Worm (Caenorhabditis elegans): ENCODE measurements around the gene glo-3.
A peak's percentile ranks its signal among the peaks of the same experiment; 100 is the strongest.

The glo-3 gene

DNA sequence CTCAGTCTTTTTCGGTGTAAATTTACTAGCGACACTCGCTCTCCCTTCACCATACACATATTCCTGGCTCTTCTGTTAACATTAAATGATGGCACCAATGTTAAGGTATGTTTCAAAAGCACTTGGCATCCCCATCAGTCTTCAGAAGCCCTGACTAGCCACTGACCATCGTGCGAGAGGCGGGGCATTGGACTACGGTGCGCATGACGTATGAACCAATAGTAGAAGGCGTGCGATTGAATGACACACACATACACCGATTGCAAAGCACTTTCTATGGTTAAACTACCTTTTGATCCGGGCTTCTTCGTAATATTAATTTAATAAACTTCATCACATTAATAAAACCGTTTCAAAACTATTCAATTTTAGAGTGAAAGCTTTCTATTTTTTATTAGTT lies 28.3 kb upstream of the glo-3 start:
- no peak for TF ChIP-seq ztf-4 (tag; optimal IDR thresholded peaks at IDR 0.05)
- peak in 1 of 2 experiments; percentile 42 for TF ChIP-seq lsy-2 (tag; optimal IDR thresholded peaks at IDR 0.05)
- no peak for TF ChIP-seq nhr-237 (tag; optimal IDR thresholded peaks at IDR 0.05)
- no peak for TF ChIP-seq nhr-21 (tag; optimal IDR thresholded peaks at IDR 0.05)
- no peak for TF ChIP-seq nhr-23 (tag; optimal IDR thresholded peaks at IDR 0.05)

DNA sequence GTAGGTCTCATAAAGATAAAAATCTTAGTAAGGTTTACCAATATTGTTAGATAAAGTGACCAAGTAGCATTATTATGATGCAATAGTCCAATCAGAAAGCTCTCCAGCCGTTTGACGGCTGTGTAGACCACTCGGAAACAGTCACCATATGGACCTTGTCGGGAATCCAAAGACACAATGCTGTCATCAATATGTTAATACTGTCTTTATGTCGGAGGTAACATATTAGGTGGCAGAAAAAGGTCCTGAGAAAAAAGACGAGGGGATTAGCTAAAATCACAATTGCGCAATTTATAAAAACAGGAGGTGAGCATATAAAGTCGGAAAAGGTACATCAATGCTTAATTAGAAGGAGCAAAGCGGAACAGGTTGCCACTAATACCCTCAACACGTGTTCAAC lies 25.5 kb upstream of the glo-3 start:
- TF ChIP-seq nhr-6 (tag; optimal IDR thresholded peaks at IDR 0.05) (no peak), nhr-77 (tag; optimal IDR thresholded peaks at IDR 0.05) (no peak), gmeb-1 (tag; optimal IDR thresholded peaks at IDR 0.05) (no peak), lin-13 (GFP tag; optimal IDR thresholded peaks at IDR 0.05) (no peak), nhr-21 (tag; optimal IDR thresholded peaks at IDR 0.05) (no peak), nhr-25 (tag; optimal IDR thresholded peaks at IDR 0.05) (no peak)

DNA sequence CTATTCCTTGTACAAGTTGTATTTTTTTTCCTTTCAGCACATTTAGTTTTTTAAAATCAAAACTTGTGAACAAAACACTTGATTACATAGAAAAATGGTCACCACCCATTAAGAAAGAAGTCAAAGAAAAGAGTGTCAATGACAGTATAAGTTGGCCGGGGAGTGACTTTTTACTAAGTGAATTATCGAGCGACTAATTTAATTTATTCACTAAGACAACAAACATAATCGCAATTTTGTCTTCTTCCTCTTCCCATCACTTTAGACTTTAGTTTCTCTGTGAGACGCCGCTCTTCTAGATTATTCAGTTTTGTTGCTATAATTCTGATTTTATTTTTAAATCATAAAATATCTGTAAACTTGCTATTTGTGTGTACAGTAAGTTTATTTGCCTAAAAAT lies 19.4 kb upstream of the glo-3 start:
- TF ChIP-seq nhr-11 (tag; optimal IDR thresholded peaks at IDR 0.05) (no peak), sma-9 (GFP tag; optimal IDR thresholded peaks at IDR 0.05) (no peak), sma-9 (tag; optimal IDR thresholded peaks at IDR 0.05) (no peak), zag-1 (tag; optimal IDR thresholded peaks at IDR 0.05) (no peak), nhr-10 (tag; optimal IDR thresholded peaks at IDR 0.05) (no peak), unc-62 (GFP tag; optimal IDR thresholded peaks at IDR 0.05) (no peak), ceh-82 (tag; optimal IDR thresholded peaks at IDR 0.05) (no peak), nhr-77 (tag; optimal IDR thresholded peaks at IDR 0.05) (no peak), skn-1 (tag; optimal IDR thresholded peaks at IDR 0.05) (no peak), elt-1 (tag; optimal IDR thresholded peaks at IDR 0.05) (no peak)

DNA sequence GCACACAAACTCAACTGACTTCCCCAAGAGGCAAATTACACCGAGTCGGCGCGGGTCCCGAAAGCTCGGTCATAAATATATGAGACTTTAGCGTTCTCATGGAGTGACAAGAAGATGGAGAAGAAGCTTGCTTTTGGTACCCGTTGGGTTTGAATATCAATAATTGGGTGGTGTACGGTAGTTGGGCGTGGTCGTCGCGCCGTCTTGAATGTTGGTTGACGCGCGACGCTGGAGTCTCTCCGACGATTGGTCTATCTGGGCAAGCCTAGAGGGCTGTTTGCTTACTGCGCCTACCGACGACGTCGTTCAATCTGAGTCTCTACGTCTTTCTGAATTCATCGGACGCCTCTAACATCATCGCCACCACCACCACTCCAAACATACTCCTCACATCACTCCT lies 18.7 kb upstream of the glo-3 start:
- TF ChIP-seq nhr-10 (tag; optimal IDR thresholded peaks at IDR 0.05): no peak
- no peak for TF ChIP-seq nhr-11 (tag; optimal IDR thresholded peaks at IDR 0.05)
- no peak for TF ChIP-seq nhr-129 (tag; optimal IDR thresholded peaks at IDR 0.05)
- no peak for TF ChIP-seq lin-39 (tag; optimal IDR thresholded peaks at IDR 0.05)
- TF ChIP-seq nhr-237 (tag; optimal IDR thresholded peaks at IDR 0.05): no peak
- TF ChIP-seq sma-9 (GFP tag; optimal IDR thresholded peaks at IDR 0.05): no peak
- no peak for TF ChIP-seq sma-9 (tag; optimal IDR thresholded peaks at IDR 0.05)
- no peak for TF ChIP-seq lin-11 (tag; optimal IDR thresholded peaks at IDR 0.05)
- TF ChIP-seq aly-2 (tag; optimal IDR thresholded peaks at IDR 0.05): no peak
- TF ChIP-seq nhr-25 (tag; optimal IDR thresholded peaks at IDR 0.05): no peak
- TF ChIP-seq snpc-4 (tag; optimal IDR thresholded peaks at IDR 0.05): no peak
- no peak for TF ChIP-seq ztf-11 (tag; optimal IDR thresholded peaks at IDR 0.05)
- no peak for TF ChIP-seq F13H6.1 (tag; optimal IDR thresholded peaks at IDR 0.05)
- no peak for TF ChIP-seq mdl-1 (tag; optimal IDR thresholded peaks at IDR 0.05)
- no peak for TF ChIP-seq elt-1 (tag; optimal IDR thresholded peaks at IDR 0.05)

DNA sequence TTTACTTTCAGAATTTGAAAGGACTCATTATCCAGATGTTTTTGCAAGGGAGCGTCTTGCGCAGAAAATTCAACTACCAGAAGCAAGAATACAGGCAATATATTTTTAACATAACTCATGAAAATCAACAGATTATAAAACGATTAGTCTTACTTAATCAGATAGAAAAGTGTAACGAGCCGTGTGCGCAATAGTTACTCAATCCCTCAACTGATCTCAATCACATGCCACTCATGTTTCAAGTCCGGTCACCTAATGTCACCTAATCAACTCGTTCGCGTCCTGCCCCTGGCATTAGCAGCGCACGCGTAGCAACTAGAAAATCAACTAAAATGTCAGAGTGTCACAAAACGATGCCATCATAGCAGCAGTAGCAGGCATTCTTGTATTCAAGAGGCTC lies 16.9 kb upstream of the glo-3 start:
- no peak for TF ChIP-seq mab-5 (tag; optimal IDR thresholded peaks at IDR 0.05)
- TF ChIP-seq nhr-10 (tag; optimal IDR thresholded peaks at IDR 0.05): no peak
- TF ChIP-seq egl-27 (tag; optimal IDR thresholded peaks at IDR 0.05): no peak
- TF ChIP-seq nhr-25 (tag; optimal IDR thresholded peaks at IDR 0.05): peak; percentile 7

DNA sequence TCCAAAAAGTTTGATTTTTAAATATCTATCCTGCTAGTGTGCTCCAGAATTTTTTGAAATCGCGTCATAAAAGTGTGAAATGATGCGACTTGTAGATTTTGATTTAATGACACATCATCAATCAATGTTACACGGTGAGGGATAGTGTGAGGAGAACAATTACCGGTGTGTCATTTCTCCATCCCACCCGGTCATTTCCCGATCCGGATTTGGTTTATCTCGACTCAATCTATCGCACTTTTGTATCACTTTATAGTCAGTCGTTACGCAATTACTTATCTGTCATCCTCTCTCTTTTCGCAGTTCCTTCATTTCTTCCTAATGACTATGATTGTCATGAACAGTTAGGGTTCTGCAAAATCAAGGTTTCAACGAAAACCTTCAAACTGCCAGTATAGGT lies 13.3 kb upstream of the glo-3 start:
- TF ChIP-seq nhr-77 (tag; optimal IDR thresholded peaks at IDR 0.05): no peak
- no peak for TF ChIP-seq ztf-1 (GFP tag; conservative IDR thresholded peaks at IDR 0.05)
- no peak for TF ChIP-seq alr-1 (tag; optimal IDR thresholded peaks at IDR 0.05)
- TF ChIP-seq ceh-82 (tag; optimal IDR thresholded peaks at IDR 0.05): no peak
- TF ChIP-seq unc-62 (GFP tag; optimal IDR thresholded peaks at IDR 0.05): no peak
- no peak for TF ChIP-seq nhr-11 (tag; optimal IDR thresholded peaks at IDR 0.05)
- TF ChIP-seq nhr-10 (tag; optimal IDR thresholded peaks at IDR 0.05): no peak

DNA sequence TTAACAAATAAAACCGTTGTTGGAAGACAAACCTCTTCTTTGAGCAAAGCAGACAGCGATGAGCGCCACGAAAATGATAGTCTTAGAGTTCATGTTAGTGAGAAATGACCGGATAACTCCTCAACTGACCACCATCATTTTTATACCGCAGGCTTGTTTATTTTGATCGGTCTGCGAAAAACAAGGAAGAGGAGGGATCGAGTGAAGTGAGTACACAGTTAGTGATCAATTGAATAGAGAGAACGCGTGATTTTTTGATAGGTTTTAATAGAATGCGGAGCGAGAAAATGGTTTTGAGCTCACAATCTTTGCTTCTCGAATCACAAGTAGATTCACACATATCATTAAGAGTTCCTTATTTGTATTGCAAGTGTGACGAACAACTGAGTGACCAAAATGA lies 12.2 kb upstream of the glo-3 start, which contains the start of gene F14F3.4:
F14F3.4 (minus strand) TSS at position 101 of the 400 bp plus-strand sequence.
- TF ChIP-seq elt-3 (tag; optimal IDR thresholded peaks at IDR 0.05) (no peak), snpc-4 (tag; optimal IDR thresholded peaks at IDR 0.05) (no peak), elt-1 (tag; optimal IDR thresholded peaks at IDR 0.05) (no peak), sma-3 (GFP tag; optimal IDR thresholded peaks at IDR 0.05) (no peak), skn-1 (tag; optimal IDR thresholded peaks at IDR 0.05) (no peak), sem-4 (tag; optimal IDR thresholded peaks at IDR 0.05) (no peak), mbf-1 (tag; optimal IDR thresholded peaks at IDR 0.05) (no peak), ceh-82 (tag; optimal IDR thresholded peaks at IDR 0.05) (no peak)
